Worm (Caenorhabditis elegans): ENCODE measurements around the gene phyh-1.

DNA sequence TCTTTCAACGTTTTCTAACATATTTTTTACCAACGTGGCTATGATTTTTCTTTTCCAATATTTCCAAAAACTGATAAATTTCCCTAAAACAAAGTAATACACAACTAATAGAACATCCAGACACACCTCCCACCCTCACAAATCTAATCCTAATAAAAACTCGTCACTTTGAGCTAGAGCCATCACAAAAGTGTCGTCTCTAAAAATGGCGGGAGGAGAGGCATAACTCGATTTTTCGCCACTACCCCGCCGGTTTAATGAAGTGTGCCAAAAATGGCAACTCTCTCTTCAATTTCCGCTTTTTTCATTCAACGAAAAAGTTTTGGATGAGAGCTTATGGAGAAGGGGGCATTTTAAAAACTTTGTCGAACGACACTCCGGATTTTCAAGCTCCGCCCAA is 26.3 kb downstream of the phyh-1 start:
- TF ChIP-seq nhr-11 (tag; optimal IDR thresholded peaks at IDR 0.05): no peak
- no peak for TF ChIP-seq aly-2 (tag; optimal IDR thresholded peaks at IDR 0.05)
- no peak for TF ChIP-seq ceh-82 (tag; optimal IDR thresholded peaks at IDR 0.05)
- no peak for TF ChIP-seq elt-2 (tag; optimal IDR thresholded peaks at IDR 0.05)
- no peak for TF ChIP-seq nhr-28 (tag; optimal IDR thresholded peaks at IDR 0.05)
- TF ChIP-seq skn-1 (tag; optimal IDR thresholded peaks at IDR 0.05): no peak
- TF ChIP-seq nhr-12 (tag; optimal IDR thresholded peaks at IDR 0.05): no peak
- TF ChIP-seq R02D3.7 (tag; optimal IDR thresholded peaks at IDR 0.05): no peak
